Worm (Caenorhabditis elegans) whole organism, early embryonic: Measurements from ENCODE around the gene sru-35.
"Not testable (repeated sequence)": the region's sequence is repeated elsewhere in the genome, so short reads cannot be mapped to it uniquely, and the experiment has no call there.

ENCODE experiments used
- B0310.2 ChIP-seq: sonication (generic microtip); optimal IDR thresholded peaks from 2 replicates; lab custom pipeline; 2016; ENCODE audit warnings: mild to moderate bottlenecking, missing genetic modification characterization, missing compliant biosample characterization
- F13C5.2 ChIP-seq: sonication (generic microtip); optimal IDR thresholded peaks from 2 replicates; lab custom pipeline; 2017; ENCODE audit warnings: mild to moderate bottlenecking, missing genetic modification characterization, inconsistent platforms, missing compliant biosample characterization
- aly-1 ChIP-seq: sonication (generic microtip); optimal IDR thresholded peaks from 2 replicates; lab custom pipeline; 2016; ENCODE audit warnings: missing genetic modification characterization, missing compliant biosample characterization
- ama-1 ChIP-seq: fragments of 150-350 bp; optimal IDR thresholded peaks from 2 replicates; lab custom pipeline; 2014
- ceh-13 ChIP-seq: fragments of 200-800 bp; sonication (Bioruptor generic); optimal IDR thresholded peaks from 2 replicates; lab custom pipeline; 2018; ENCODE audit warnings: mild to moderate bottlenecking, missing genetic modification characterization, missing compliant biosample characterization
- ceh-36 ChIP-seq: sonication (generic microtip); optimal IDR thresholded peaks from 2 replicates; lab custom pipeline; 2016; ENCODE audit warnings: missing genetic modification characterization, inconsistent platforms, missing compliant biosample characterization
- ets-7 ChIP-seq: sonication (generic microtip); optimal IDR thresholded peaks from 2 replicates; lab custom pipeline; 2016; ENCODE audit warnings: missing genotype, missing genetic modification characterization, missing compliant biosample characterization
- flt-1 ChIP-seq: fragments of 200-800 bp; sonication (Bioruptor generic); IDR thresholded peaks from 2 replicates; pipeline ENCODE4 v1.3.6; 2022; ENCODE audit warnings: missing genetic modification characterization, missing compliant biosample characterization
- hmbx-1 ChIP-seq: sonication (generic microtip); optimal IDR thresholded peaks from 2 replicates; lab custom pipeline; 2016; ENCODE audit warnings: mild to moderate bottlenecking, missing genetic modification characterization, missing compliant biosample characterization
- hmg-4 ChIP-seq: fragments of 200-800 bp; sonication (Bioruptor generic); optimal IDR thresholded peaks from 2 replicates; lab custom pipeline; 2018; ENCODE audit warnings: mild to moderate bottlenecking, missing genetic modification characterization, missing compliant biosample characterization
- hnd-1 ChIP-seq: sonication (generic microtip); optimal IDR thresholded peaks from 2 replicates; lab custom pipeline; 2016; ENCODE audit warnings: missing genetic modification characterization, missing compliant biosample characterization
- pes-1 ChIP-seq: fragments of 200-800 bp; sonication (Bioruptor generic); IDR thresholded peaks from 2 replicates; pipeline ENCODE4 v1.3.6; 2022; ENCODE audit warnings: missing genetic modification reagents, missing genetic modification characterization, missing compliant biosample characterization
- scrt-1 ChIP-seq: fragments of 200-800 bp; sonication (Bioruptor generic); IDR thresholded peaks from 2 replicates; pipeline ENCODE4 v1.3.6; 2022; ENCODE audit warnings: missing genetic modification characterization, missing compliant biosample characterization
- sea-1 ChIP-seq: fragments of 200-800 bp; sonication (Bioruptor generic); conservative IDR thresholded peaks from 2 replicates; pipeline ENCODE4 v1.3.6; 2022; ENCODE audit warnings: missing genetic modification characterization, missing compliant biosample characterization
- tbx-11 ChIP-seq: fragments of 200-800 bp; sonication (Bioruptor generic); IDR thresholded peaks from 2 replicates; pipeline ENCODE4 v1.3.6; 2022; ENCODE audit warnings: missing genetic modification characterization, missing compliant biosample characterization
- tbx-37 ChIP-seq: fragments of 200-800 bp; sonication (Bioruptor generic); conservative IDR thresholded peaks from 2 replicates; pipeline ENCODE4 v1.3.6; 2022; ENCODE audit warnings: missing genetic modification reagents, missing genetic modification characterization, missing compliant biosample characterization
- tra-4 ChIP-seq: sonication (generic microtip); optimal IDR thresholded peaks from 2 replicates; lab custom pipeline; 2017; ENCODE audit warnings: missing genetic modification characterization, missing compliant biosample characterization

The sru-35 gene

ce11 chrIV:8788048-8788447 lies 2.0 kb downstream of the sru-35 start, which contains the start of gene C33D9.10:
Gene C33D9.10, minus strand, starts transcription at chrIV:8788148.
- TF ChIP-seq tbx-37; ama-1 (lab: Kevin White, UChicago); ets-7 (tag; lab: Kevin White, UChicago): not testable (repeated sequence)

- no peak for TF ChIP-seq tbx-37
- no peak for TF ChIP-seq B0310.2 (tag; lab: Kevin White, UChicago)
- no peak for TF ChIP-seq hmg-4 (GFP tag; lab: Kevin White, UChicago)
Measured at ce11 chrIV:8786654-8787053, 3.4 kb downstream of the sru-35 start, which contains the start of gene C33D9.8. Gene C33D9.8, minus strand, starts transcription at chrIV:8786752.

- TF ChIP-seq hmbx-1 (tag; lab: Kevin White, UChicago): no peak
- no peak for TF ChIP-seq sea-1
- TF ChIP-seq tbx-37: no peak
Measured at ce11 chrIV:8784855-8785327, 5.2 kb downstream of the sru-35 start, which contains the start of gene C33D9.13. Gene C33D9.13, minus strand, starts transcription at chrIV:8785277.

- no peak for TF ChIP-seq hmbx-1 (tag; lab: Kevin White, UChicago)
- no peak for TF ChIP-seq hnd-1 (tag; lab: Kevin White, UChicago)
- TF ChIP-seq tbx-37: no peak
- TF ChIP-seq pes-1: no peak
- no peak for TF ChIP-seq ama-1 (lab: Kevin White, UChicago)
- peak; percentile 33 for TF ChIP-seq F13C5.2
- TF ChIP-seq ets-7 (tag; lab: Kevin White, UChicago): no peak
- peak; percentile 96 for TF ChIP-seq hmg-4 (GFP tag; lab: Kevin White, UChicago)
- 0 out of 2 replicates have a peak, but pooled peaks have one; percentile 6 for TF ChIP-seq flt-1
- peak; percentile 35 for TF ChIP-seq aly-1
- no peak for TF ChIP-seq ceh-13 (GFP tag; lab: Kevin White, UChicago)
- no peak for TF ChIP-seq ceh-36
- TF ChIP-seq tbx-11 (GFP tag; lab: Robert Waterston, UW): no peak
- 0 out of 2 replicates have a peak, but pooled peaks have one; percentile 31 for TF ChIP-seq scrt-1 (GFP tag; lab: Robert Waterston, UW)
- 0 out of 2 replicates have a peak, but pooled peaks have one; percentile 23 for TF ChIP-seq sea-1
- no peak for TF ChIP-seq B0310.2 (tag; lab: Kevin White, UChicago)
Measured at ce11 chrIV:8782172-8782571, 7.9 kb downstream of the sru-35 start.

ce11 chrIV:8778045-8778444 lies 12.0 kb downstream of the sru-35 start, which contains the start of gene C33D9.6:
Gene C33D9.6, minus strand, starts transcription at chrIV:8778145.
- TF ChIP-seq tbx-11 (GFP tag; lab: Robert Waterston, UW): no peak
- TF ChIP-seq hnd-1 (tag; lab: Kevin White, UChicago): no peak

ce11 chrIV:8772800-8773256 lies 17.2 kb downstream of the sru-35 start, which contains the start of gene F20C5.6:
Gene F20C5.6, minus strand, starts transcription at chrIV:8773206.
- TF ChIP-seq ama-1 (lab: Kevin White, UChicago) (peak; percentile 93), pes-1 (no peak)

ce11 chrIV:8769539-8769938 lies 20.5 kb downstream of the sru-35 start, which contains the start of gene F20C5.5:
Gene F20C5.5, minus strand, starts transcription at chrIV:8769639.
- TF ChIP-seq F13C5.2: no peak

ce11 chrIV:8764567-8764966 lies 25.5 kb downstream of the sru-35 start, which contains the start of gene cdc-50.B:
Gene cdc-50.B, plus strand, starts transcription at chrIV:8764867.
- TF ChIP-seq hmbx-1 (tag; lab: Kevin White, UChicago) (no peak), ceh-36 (no peak), ama-1 (lab: Kevin White, UChicago) (no peak), F13C5.2 (no peak), tbx-11 (GFP tag; lab: Robert Waterston, UW) (no peak), tra-4 (tag; lab: Kevin White, UChicago) (no peak), hmg-4 (GFP tag; lab: Kevin White, UChicago) (no peak), hnd-1 (tag; lab: Kevin White, UChicago) (no peak)

ce11 chrIV:8762471-8762870 lies 27.6 kb downstream of the sru-35 start:
- TF ChIP-seq F13C5.2: peak; percentile 9
- no peak for TF ChIP-seq B0310.2 (tag; lab: Kevin White, UChicago)

- no peak for TF ChIP-seq pes-1
- no peak for TF ChIP-seq aly-1
- TF ChIP-seq tbx-37: no peak
- no peak for TF ChIP-seq hmg-4 (GFP tag; lab: Kevin White, UChicago)
- no peak for TF ChIP-seq sea-1
- no peak for TF ChIP-seq F13C5.2
- no peak for TF ChIP-seq ceh-36
- no peak for TF ChIP-seq hmbx-1 (tag; lab: Kevin White, UChicago)
Measured at ce11 chrIV:8761896-8762295, 28.1 kb downstream of the sru-35 start, which contains the start of the genes F20C5.11 and klp-11. Gene F20C5.11, minus strand, starts transcription at chrIV:8761996. Gene klp-11, minus strand, starts transcription at chrIV:8762066.
